Worm (Caenorhabditis elegans) whole organism, young adult: ENCODE results near the gene chdh-1.

ENCODE experiments used
- F49E8.2 ChIP-seq: sonication (generic microtip); optimal IDR thresholded peaks from 3 replicates; lab custom pipeline; 2017; ENCODE audit warnings: missing genetic modification characterization, mild to moderate bottlenecking, missing compliant biosample characterization, antibody characterized with exemption, moderate library complexity; ENCODE audit not compliant: insufficient read depth
- ama-1 ChIP-seq, 3 experiments: fragments of 150-350 bp in 1 of 3; sonication (generic microtip) in 2 of 3; optimal IDR thresholded peaks; 2 replicates each; lab custom pipeline; 2014 to 2018; ENCODE audit warnings: missing biosample characterization in 2 of 3, missing genetic modification characterization in 2 of 3, missing genetic modification reagents in 2 of 3
- lsy-27 ChIP-seq: sonication (generic microtip); optimal IDR thresholded peaks from 2 replicates; lab custom pipeline; 2017; ENCODE audit warnings: missing genetic modification characterization, mild to moderate bottlenecking, missing compliant biosample characterization, antibody characterized with exemption, missing genotype, borderline replicate concordance; ENCODE audit not compliant: insufficient read depth
- unc-62 ChIP-seq: fragments of 150-350 bp; optimal IDR thresholded peaks from 2 replicates; lab custom pipeline; 2014; ENCODE audit warnings: missing biosample characterization, missing genetic modification reagents, missing genetic modification characterization

- TF ChIP-seq unc-62 (GFP tag; lab: Kevin White, UChicago) (no peak), F49E8.2 (tag; lab: Kevin White, UChicago) (no peak), lsy-27 (no peak), ama-1 (optimal IDR thresholded peaks at IDR 0.05; lab: Kevin White, UChicago) (peak; percentile 50), ama-1 (GFP tag; optimal IDR thresholded peaks at IDR 0.05; lab: Kevin White, UChicago) (peak in 1 of 2 experiments; percentile 36)
Measured at ce11 chrII:8745449-8746297, 46.9 kb upstream of the chdh-1 start.
